Worm (Caenorhabditis elegans): ENCODE measurements around the gene C40H1.8.

The C40H1.8 gene

ce11 chrIII:9324724-9325123 lies 10.2 kb downstream of the C40H1.8 start, which contains the start of gene C40H1.7:
Gene C40H1.7, plus strand, starts transcription at chrIII:9325024.
- TF ChIP-seq skn-1 (tag; optimal IDR thresholded peaks at IDR 0.05) (no peak), mml-1 (tag; optimal IDR thresholded peaks at IDR 0.05) (no peak), tbx-2 (tag; optimal IDR thresholded peaks at IDR 0.05) (no peak), jun-1 (tag; optimal IDR thresholded peaks at IDR 0.05) (no peak), ceh-28 (tag; optimal IDR thresholded peaks at IDR 0.05) (no peak), elt-2 (tag; optimal IDR thresholded peaks at IDR 0.05) (peak; percentile 34)

ce11 chrIII:9326528-9326927 lies 12.0 kb downstream of the C40H1.8 start:
- TF ChIP-seq pqm-1 (tag; optimal IDR thresholded peaks at IDR 0.05) (peak; percentile 99), unc-39 (tag; optimal IDR thresholded peaks at IDR 0.05) (no peak), elt-2 (tag; optimal IDR thresholded peaks at IDR 0.05) (peak; percentile 99), nhr-25 (tag; optimal IDR thresholded peaks at IDR 0.05) (no peak), pha-4 (tag; optimal IDR thresholded peaks at IDR 0.05) (peak; percentile 42), ceh-16 (tag; optimal IDR thresholded peaks at IDR 0.05) (no peak), ceh-28 (tag; optimal IDR thresholded peaks at IDR 0.05) (no peak), ceh-9 (tag; optimal IDR thresholded peaks at IDR 0.05) (no peak), nhr-77 (tag; optimal IDR thresholded peaks at IDR 0.05) (no peak), jun-1 (tag; optimal IDR thresholded peaks at IDR 0.05) (peak; percentile 47), nhr-76 (tag; optimal IDR thresholded peaks at IDR 0.05) (no peak), egl-27 (tag; optimal IDR thresholded peaks at IDR 0.05) (no peak), nhr-237 (tag; optimal IDR thresholded peaks at IDR 0.05) (no peak), mml-1 (tag; optimal IDR thresholded peaks at IDR 0.05) (no peak), R02D3.7 (tag; optimal IDR thresholded peaks at IDR 0.05) (no peak), egl-5 (tag; optimal IDR thresholded peaks at IDR 0.05) (no peak), ztf-11 (tag; optimal IDR thresholded peaks at IDR 0.05) (no peak)

- TF ChIP-seq nhr-12 (tag; optimal IDR thresholded peaks at IDR 0.05), result no peak
- TF ChIP-seq ztf-4 (tag; optimal IDR thresholded peaks at IDR 0.05), result no peak
- no peak for TF ChIP-seq nhr-67 (tag; optimal IDR thresholded peaks at IDR 0.05)
- TF ChIP-seq egl-5 (tag; optimal IDR thresholded peaks at IDR 0.05), result no peak
- no peak for TF ChIP-seq sea-2 (GFP tag; optimal IDR thresholded peaks at IDR 0.05)
- TF ChIP-seq mdl-1 (tag; optimal IDR thresholded peaks at IDR 0.05), result no peak
- no peak for TF ChIP-seq ceh-28 (tag; optimal IDR thresholded peaks at IDR 0.05)
- no peak for TF ChIP-seq skn-1 (tag; optimal IDR thresholded peaks at IDR 0.05)
- no peak for TF ChIP-seq elt-2 (tag; optimal IDR thresholded peaks at IDR 0.05)
- no peak for TF ChIP-seq nhr-28 (tag; optimal IDR thresholded peaks at IDR 0.05)
- no peak for TF ChIP-seq nfya-1 (tag; optimal IDR thresholded peaks at IDR 0.05; ENCODE audit: insufficient read depth)
- TF ChIP-seq R02D3.7 (tag; optimal IDR thresholded peaks at IDR 0.05), result no peak
- TF ChIP-seq lsy-12 (tag; optimal IDR thresholded peaks at IDR 0.05), result no peak
- no peak for TF ChIP-seq ZK546.5 (tag; optimal IDR thresholded peaks at IDR 0.05)
- no peak for TF ChIP-seq hmg-11 (tag; optimal IDR thresholded peaks at IDR 0.05)
- TF ChIP-seq aly-2 (tag; optimal IDR thresholded peaks at IDR 0.05), result no peak
- TF ChIP-seq unc-39 (tag; optimal IDR thresholded peaks at IDR 0.05), result no peak
- TF ChIP-seq elt-3 (tag; optimal IDR thresholded peaks at IDR 0.05), result no peak
- TF ChIP-seq pha-4 (tag; optimal IDR thresholded peaks at IDR 0.05), result no peak
- no peak for TF ChIP-seq elt-1 (tag; optimal IDR thresholded peaks at IDR 0.05)
Measured at ce11 chrIII:9327910-9328309, 13.4 kb downstream of the C40H1.8 start.

- no peak for TF ChIP-seq nhr-77 (tag; optimal IDR thresholded peaks at IDR 0.05)
- TF ChIP-seq nhr-67 (tag; optimal IDR thresholded peaks at IDR 0.05), result no peak
Measured at ce11 chrIII:9328732-9329131, 14.2 kb downstream of the C40H1.8 start.

ce11 chrIII:9329266-9329665 lies 14.7 kb downstream of the C40H1.8 start, which contains the start of gene C40H1.3:
Gene C40H1.3, minus strand, starts transcription at chrIII:9329366.
- TF ChIP-seq nhr-43 (tag; optimal IDR thresholded peaks at IDR 0.05; ENCODE audit: poor library complexity, severe bottlenecking) (no peak), elt-1 (tag; optimal IDR thresholded peaks at IDR 0.05) (no peak), nhr-237 (tag; optimal IDR thresholded peaks at IDR 0.05) (no peak), nhr-67 (tag; optimal IDR thresholded peaks at IDR 0.05) (no peak), skn-1 (tag; optimal IDR thresholded peaks at IDR 0.05) (no peak), nhr-28 (tag; optimal IDR thresholded peaks at IDR 0.05) (no peak), pha-4 (tag; optimal IDR thresholded peaks at IDR 0.05) (no peak), zag-1 (tag; optimal IDR thresholded peaks at IDR 0.05) (no peak), ceh-28 (tag; optimal IDR thresholded peaks at IDR 0.05) (no peak), fkh-2 (tag; optimal IDR thresholded peaks at IDR 0.05) (no peak), hmg-11 (tag; optimal IDR thresholded peaks at IDR 0.05) (no peak), fos-1 (tag; optimal IDR thresholded peaks at IDR 0.05) (no peak)
